Worm (Caenorhabditis elegans): ENCODE measurements around the gene K05F1.8.

The K05F1.8 gene

ce11 chrII:5799553-5799952 is at the start of gene K05F1.8:
Gene K05F1.8 (minus strand): TSS chrII:5799653.
- TF ChIP-seq snpc-1.1 (tag; optimal IDR thresholded peaks at IDR 0.05; ENCODE audit: insufficient read depth) = no peak
- TF ChIP-seq B0261.1 (tag; optimal IDR thresholded peaks at IDR 0.05) = no peak
- no peak for TF ChIP-seq efl-1 (GFP tag; optimal IDR thresholded peaks at IDR 0.05)
- no peak for TF ChIP-seq let-526 (GFP tag; IDR thresholded peaks at IDR 0.05)
- TF ChIP-seq sdz-38 (tag; optimal IDR thresholded peaks at IDR 0.05) = no peak
- no peak for TF ChIP-seq F57C9.4 (tag; optimal IDR thresholded peaks at IDR 0.05)
- no peak for TF ChIP-seq bed-2 (GFP tag; IDR thresholded peaks at IDR 0.05)
- no peak for TF ChIP-seq D2030.7 (GFP tag; IDR thresholded peaks at IDR 0.05)
- TF ChIP-seq C17E4.6 (GFP tag; IDR thresholded peaks at IDR 0.05) = no peak
- no peak for TF ChIP-seq nhr-27 (tag; optimal IDR thresholded peaks at IDR 0.05)
- no peak for TF ChIP-seq ceh-79 (tag; optimal IDR thresholded peaks at IDR 0.05)
- no peak for TF ChIP-seq nhr-120 (GFP tag; IDR thresholded peaks at IDR 0.05)
- no peak for TF ChIP-seq lin-40 (tag; optimal IDR thresholded peaks at IDR 0.05)
- no peak for TF ChIP-seq ZK185.1 (tag; optimal IDR thresholded peaks at IDR 0.05; ENCODE audit: poor library complexity, severe bottlenecking)

- no peak for TF ChIP-seq T26A5.8 (tag; optimal IDR thresholded peaks at IDR 0.05)
- no peak for TF ChIP-seq let-526 (GFP tag; IDR thresholded peaks at IDR 0.05)
- no peak for TF ChIP-seq B0019.2 (GFP tag; conservative IDR thresholded peaks at IDR 0.05)
- TF ChIP-seq C17E4.6 (GFP tag; IDR thresholded peaks at IDR 0.05) = no peak
- TF ChIP-seq aptf-3 (GFP tag; IDR thresholded peaks at IDR 0.05) = no peak
- TF ChIP-seq snpc-3.4 (tag; optimal IDR thresholded peaks at IDR 0.05) = no peak
- TF ChIP-seq nfya-1 (tag; optimal IDR thresholded peaks at IDR 0.05; ENCODE audit: borderline replicate concordance, insufficient read depth) = no peak
- TF ChIP-seq ztf-28 (GFP tag; IDR thresholded peaks at IDR 0.05) = no peak
- no peak for TF ChIP-seq snpc-1.3 (tag; optimal IDR thresholded peaks at IDR 0.05; ENCODE audit: insufficient read depth)
- no peak for TF ChIP-seq lag-1 (GFP tag; IDR thresholded peaks at IDR 0.05)
- no peak for TF ChIP-seq K12H6.12 (tag; optimal IDR thresholded peaks at IDR 0.05)
- no peak for TF ChIP-seq nhr-179 (tag; optimal IDR thresholded peaks at IDR 0.05)
- TF ChIP-seq attf-5 (GFP tag; optimal IDR thresholded peaks at IDR 0.05) = no peak
- no peak for TF ChIP-seq gei-17 (GFP tag; optimal IDR thresholded peaks at IDR 0.05)
These were observed 46.7 kb upstream of the K05F1.8 start for ce11 chrII:5846181-5846580.

DNA sequence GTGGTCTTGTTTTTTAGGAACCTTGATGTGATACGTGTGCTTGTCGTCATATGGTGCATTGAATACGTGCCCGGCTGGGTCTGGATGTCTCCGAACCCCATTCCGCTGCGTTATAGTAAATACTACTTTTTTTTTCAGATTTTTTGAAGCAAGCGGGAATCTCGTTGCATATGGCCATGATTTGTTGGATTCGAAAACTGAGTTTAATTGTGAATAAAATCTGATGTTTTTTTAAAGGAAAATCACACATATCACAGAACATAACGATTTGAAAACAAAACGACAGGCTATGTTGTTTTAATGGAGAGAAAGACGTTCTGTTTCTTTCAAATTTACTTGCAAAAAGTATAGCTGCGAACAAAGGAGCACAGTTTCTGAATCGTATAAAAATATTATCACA is 46.0 kb upstream of the K05F1.8 start, which contains the start of the genes ZK1248.17 and H41C03.3:
ZK1248.17 (minus strand) TSS at position 101 of the 400 bp plus-strand sequence.
H41C03.3 (plus strand) TSS at position 337 of the 400 bp plus-strand sequence.
- TF ChIP-seq F22D6.2 (tag; optimal IDR thresholded peaks at IDR 0.05) (no peak), Y53F4B.3 (GFP tag; IDR thresholded peaks at IDR 0.05) (no peak), bed-2 (GFP tag; IDR thresholded peaks at IDR 0.05) (no peak), lin-35 (GFP tag; optimal IDR thresholded peaks at IDR 0.05) (no peak)

DNA sequence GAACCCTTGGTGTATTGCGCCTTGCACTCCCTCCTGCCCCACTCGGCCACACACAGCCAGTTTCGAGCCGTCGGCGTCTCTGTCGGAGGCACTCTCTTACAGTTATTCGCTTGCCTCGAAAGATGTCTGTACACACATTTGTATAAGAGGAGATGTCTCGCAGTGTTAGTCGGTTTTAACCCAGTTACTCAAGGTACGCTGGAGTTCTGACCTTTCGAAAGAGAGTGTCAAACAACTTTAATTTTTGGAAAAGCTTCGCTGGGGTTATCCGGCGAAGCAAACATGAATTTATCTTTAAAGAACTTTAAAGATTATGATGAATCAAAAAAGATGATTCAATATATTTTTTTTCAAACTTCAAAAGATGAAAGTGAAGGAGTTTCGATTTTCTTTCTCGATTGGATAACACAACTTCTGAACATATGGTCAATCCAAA is 45.3 kb upstream of the K05F1.8 start:
- TF ChIP-seq zfh-2 (GFP tag; conservative IDR thresholded peaks at IDR 0.05) (peak; percentile 97), hmg-20 (GFP tag; IDR thresholded peaks at IDR 0.05) (peak; percentile 97), madf-10 (tag; optimal IDR thresholded peaks at IDR 0.05) (peak; percentile 97), Y53G8AR.9 (GFP tag; conservative IDR thresholded peaks at IDR 0.05) (peak; percentile 99), ceh-100 (GFP tag; IDR thresholded peaks at IDR 0.05) (peak; percentile 95), sptf-2 (GFP tag; optimal IDR thresholded peaks at IDR 0.05) (peak; percentile 91), F52B5.7 (tag; optimal IDR thresholded peaks at IDR 0.05) (peak; percentile 98), T07F8.4 (tag; optimal IDR thresholded peaks at IDR 0.05) (peak; percentile 94), hrde-1 (tag; optimal IDR thresholded peaks at IDR 0.05; ENCODE audit: borderline replicate concordance) (peak; percentile 94), F10E7.11 (tag; optimal IDR thresholded peaks at IDR 0.05) (peak; percentile 88), rcor-1 (GFP tag; IDR thresholded peaks at IDR 0.05) (peak; percentile 99), lin-35 (GFP tag; optimal IDR thresholded peaks at IDR 0.05) (peak in 2 of 3 experiments; percentile 91 to 94), madf-3 (GFP tag; IDR thresholded peaks at IDR 0.05) (peak; percentile 95), akir-1 (GFP tag; optimal IDR thresholded peaks at IDR 0.05) (peak; percentile 83), bed-1 (GFP tag; IDR thresholded peaks at IDR 0.05) (peak; percentile 77; the same call in 1 of the 2 replicates), snpc-1.1 (tag; optimal IDR thresholded peaks at IDR 0.05; ENCODE audit: insufficient read depth) (peak; percentile 99), F49E8.2 (tag; optimal IDR thresholded peaks at IDR 0.05; ENCODE audit: insufficient read depth) (peak; percentile 97)

Data from whole organism, young adult.